Worm (Caenorhabditis elegans) whole organism, young adult: ENCODE measurements around the gene lgc-6.
"Not testable (repeated sequence)": the region's sequence is repeated elsewhere in the genome, so short reads cannot be mapped to it uniquely, and the experiment has no call there.

Experiments
- B0261.1 ChIP-seq: sonication (generic microtip); optimal IDR thresholded peaks from 2 replicates; lab custom pipeline; 2016; ENCODE audit warnings: mild to moderate bottlenecking, missing genetic modification characterization, moderate library complexity, missing compliant biosample characterization
- F33H1.4 ChIP-seq: fragments of 200-800 bp; sonication (Bioruptor generic); IDR thresholded peaks from 2 replicates; pipeline ENCODE4 v1.3.6; 2022; ENCODE audit warnings: missing genetic modification reagents, missing genetic modification characterization, missing compliant biosample characterization
- F52B5.7 ChIP-seq: sonication (generic microtip); optimal IDR thresholded peaks from 2 replicates; lab custom pipeline; 2016; ENCODE audit warnings: mild to moderate bottlenecking, missing genetic modification characterization, missing compliant biosample characterization
- F55B11.4 ChIP-seq: sonication (generic microtip); optimal IDR thresholded peaks from 2 replicates; lab custom pipeline; 2016; ENCODE audit warnings: missing compliant biosample characterization, missing genetic modification characterization, borderline replicate concordance; ENCODE audit not compliant: insufficient read depth
- F57A8.1 ChIP-seq: fragments of 200-800 bp; sonication (Bioruptor generic); optimal IDR thresholded peaks from 2 replicates; lab custom pipeline; 2018; ENCODE audit warnings: mild to moderate bottlenecking, missing genetic modification characterization, moderate library complexity, missing compliant biosample characterization
- F57C9.4 ChIP-seq: sonication (generic microtip); optimal IDR thresholded peaks from 2 replicates; lab custom pipeline; 2017; ENCODE audit warnings: mild to moderate bottlenecking, missing genetic modification characterization, missing compliant biosample characterization
- K11D2.4 ChIP-seq: fragments of 200-800 bp; sonication (Bioruptor generic); IDR thresholded peaks from 2 replicates; pipeline ENCODE4 v1.3.6; 2022; ENCODE audit warnings: missing genetic modification reagents, missing genetic modification characterization, missing compliant biosample characterization
- Y53F4B.3 ChIP-seq: fragments of 200-800 bp; sonication (Bioruptor generic); IDR thresholded peaks from 2 replicates; pipeline ENCODE4 v1.3.6; 2022; ENCODE audit warnings: missing genetic modification reagents, missing genetic modification characterization, missing compliant biosample characterization
- Y95B8A.8 ChIP-seq: fragments of 200-800 bp; sonication (Bioruptor generic); IDR thresholded peaks from 2 replicates; pipeline ENCODE4 v1.3.6; 2022; ENCODE audit warnings: missing genetic modification reagents, missing genetic modification characterization, missing compliant biosample characterization
- atf-7 ChIP-seq: sonication (generic microtip); optimal IDR thresholded peaks from 2 replicates; lab custom pipeline; 2017; ENCODE audit warnings: mild to moderate bottlenecking, missing genetic modification characterization, missing compliant biosample characterization
- attf-5 ChIP-seq: fragments of 200-800 bp; sonication (Bioruptor generic); optimal IDR thresholded peaks from 2 replicates; lab custom pipeline; 2018; ENCODE audit warnings: mild to moderate bottlenecking, missing genetic modification characterization, missing compliant biosample characterization
- ccch-3 ChIP-seq: fragments of 200-800 bp; sonication (Bioruptor generic); optimal IDR thresholded peaks from 2 replicates; lab custom pipeline; 2018; ENCODE audit warnings: mild to moderate bottlenecking, missing genetic modification characterization, missing compliant biosample characterization
- ceh-79 ChIP-seq: sonication (generic microtip); optimal IDR thresholded peaks from 2 replicates; lab custom pipeline; 2017; ENCODE audit warnings: mild to moderate bottlenecking, missing genetic modification characterization, missing compliant biosample characterization
- die-1 ChIP-seq: sonication (generic microtip); optimal IDR thresholded peaks from 2 replicates; lab custom pipeline; 2016; ENCODE audit warnings: missing genotype, mild to moderate bottlenecking, missing genetic modification characterization, missing compliant biosample characterization
- dpff-1 ChIP-seq: sonication (generic microtip); optimal IDR thresholded peaks from 2 replicates; lab custom pipeline; 2017; ENCODE audit warnings: mild to moderate bottlenecking, missing genetic modification characterization, missing compliant biosample characterization
- egrh-3 ChIP-seq: fragments of 200-800 bp; sonication (Bioruptor generic); IDR thresholded peaks from 2 replicates; pipeline ENCODE4 v1.3.6; 2022; ENCODE audit warnings: missing genetic modification reagents, missing genetic modification characterization, missing compliant biosample characterization
- ets-4 ChIP-seq: fragments of 200-800 bp; sonication (Bioruptor generic); optimal IDR thresholded peaks from 2 replicates; lab custom pipeline; 2018; ENCODE audit warnings: mild to moderate bottlenecking, missing genetic modification characterization, missing compliant biosample characterization
- hmg-1.2 ChIP-seq: fragments of 200-800 bp; sonication (Bioruptor generic); IDR thresholded peaks from 2 replicates; pipeline ENCODE4 v1.3.6; 2022; ENCODE audit warnings: missing genetic modification reagents, missing genetic modification characterization, missing compliant biosample characterization
- lin-35 ChIP-seq, 3 experiments: fragments of 150-350 bp in 2 of 3; sonication (generic microtip) in 1 of 3; optimal IDR thresholded peaks; 2 replicates each; lab custom pipeline; 2014 to 2018; ENCODE audit warnings: missing biosample characterization in 3 of 3, missing genetic modification characterization in 3 of 3, missing genetic modification reagents in 3 of 3
- lsy-27 ChIP-seq: sonication (generic microtip); optimal IDR thresholded peaks from 2 replicates; lab custom pipeline; 2017; ENCODE audit warnings: missing genetic modification characterization, mild to moderate bottlenecking, missing compliant biosample characterization, antibody characterized with exemption, missing genotype, borderline replicate concordance; ENCODE audit not compliant: insufficient read depth
- madf-10 ChIP-seq: sonication (generic microtip); optimal IDR thresholded peaks from 2 replicates; lab custom pipeline; 2016; ENCODE audit warnings: mild to moderate bottlenecking, missing genetic modification characterization, missing compliant biosample characterization
- madf-8 ChIP-seq: fragments of 200-800 bp; sonication (Bioruptor generic); conservative IDR thresholded peaks from 2 replicates; pipeline ENCODE4 v1.3.6; 2022; ENCODE audit warnings: missing genetic modification reagents, missing genetic modification characterization, missing compliant biosample characterization
- mel-28 ChIP-seq: sonication (generic microtip); optimal IDR thresholded peaks from 2 replicates; lab custom pipeline; 2016; ENCODE audit warnings: borderline replicate concordance, mild to moderate bottlenecking, missing genetic modification characterization, missing compliant biosample characterization
- nhr-120 ChIP-seq: fragments of 200-800 bp; sonication (Bioruptor generic); IDR thresholded peaks from 2 replicates; pipeline ENCODE4 v1.3.6; 2022; ENCODE audit warnings: missing genetic modification characterization, missing compliant biosample characterization
- nhr-179 ChIP-seq: sonication (generic microtip); optimal IDR thresholded peaks from 2 replicates; lab custom pipeline; 2016; ENCODE audit warnings: mild to moderate bottlenecking, missing genetic modification characterization, missing compliant biosample characterization
- nhr-80 ChIP-seq: sonication (generic microtip); optimal IDR thresholded peaks from 2 replicates; lab custom pipeline; 2016; ENCODE audit warnings: missing genetic modification characterization, missing compliant biosample characterization
- nhr-90 ChIP-seq: sonication (generic microtip); optimal IDR thresholded peaks from 2 replicates; lab custom pipeline; 2016; ENCODE audit warnings: missing genotype, mild to moderate bottlenecking, missing genetic modification characterization, missing compliant biosample characterization
- pha-4 ChIP-seq: fragments of 150-350 bp; sonication (generic microtip); optimal IDR thresholded peaks from 2 replicates; lab custom pipeline; 2014; ENCODE audit warnings: missing biosample characterization, missing genetic modification reagents, missing genetic modification characterization
- rcor-1 ChIP-seq: fragments of 200-800 bp; sonication (Bioruptor generic); IDR thresholded peaks from 2 replicates; pipeline ENCODE4 v1.3.6; 2022; ENCODE audit warnings: missing genetic modification reagents, missing genetic modification characterization, missing compliant biosample characterization
- rec-8 ChIP-seq, 2 experiments: sonication (generic microtip); optimal IDR thresholded peaks; 2 replicates each; lab custom pipeline; 2016; ENCODE audit warnings: mild to moderate bottlenecking in 2 of 2, missing genetic modification characterization in 2 of 2, missing genetic modification reagents in 2 of 2, missing genotype in 2 of 2, missing biosample characterization in 1 of 2, missing compliant biosample characterization in 1 of 2, moderate library complexity in 1 of 2
- sptf-2 ChIP-seq: fragments of 200-800 bp; sonication (Bioruptor generic); optimal IDR thresholded peaks from 2 replicates; lab custom pipeline; 2018; ENCODE audit warnings: mild to moderate bottlenecking, missing genetic modification characterization, missing compliant biosample characterization
- zfh-2 ChIP-seq: fragments of 200-800 bp; sonication (Bioruptor generic); conservative IDR thresholded peaks from 2 replicates; pipeline ENCODE4 v1.3.6; 2022; ENCODE audit warnings: missing genetic modification reagents, missing genetic modification characterization, missing compliant biosample characterization
- ztf-25 ChIP-seq: fragments of 200-800 bp; sonication (Bioruptor generic); IDR thresholded peaks from 2 replicates; pipeline ENCODE4 v1.3.6; 2022; ENCODE audit warnings: missing genetic modification reagents, missing genetic modification characterization, missing compliant biosample characterization

lgc-6 gene

DNA sequence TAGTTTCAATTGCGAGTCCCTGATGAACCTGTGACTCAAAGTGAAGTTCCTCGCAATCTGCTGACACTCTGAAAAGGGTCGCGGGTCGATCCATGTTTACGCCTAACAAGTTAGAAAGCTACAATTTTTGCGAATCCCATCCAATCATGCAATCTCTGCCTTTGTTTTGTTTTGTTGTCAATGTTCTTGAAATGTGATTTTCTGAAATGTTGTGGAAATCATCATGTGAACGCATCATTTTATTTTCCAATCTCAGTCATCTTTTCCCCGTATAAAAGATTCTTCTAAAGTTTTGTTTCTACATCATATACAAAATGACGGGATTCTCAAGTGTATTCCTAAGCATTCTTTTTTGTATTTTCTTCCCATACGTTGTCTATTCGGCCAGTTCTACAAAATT, 8.3 kb downstream of the lgc-6 start, which contains the start of gene F17E9.4:
F17E9.4 (plus strand) TSS at position 301 of the 400 bp plus-strand sequence.
- no peak for TF ChIP-seq atf-7 (tag; lab: Kevin White, UChicago)
- no peak for TF ChIP-seq dpff-1
- TF ChIP-seq rec-8 (tag; optimal IDR thresholded peaks at IDR 0.05; lab: Kevin White, UChicago): no peak
- TF ChIP-seq die-1 (tag; lab: Kevin White, UChicago): no peak
- TF ChIP-seq sptf-2 (GFP tag; lab: Kevin White, UChicago): no peak
- TF ChIP-seq attf-5 (GFP tag; lab: Kevin White, UChicago): no peak
- no peak for TF ChIP-seq ztf-25 (GFP tag; lab: Robert Waterston, UW)
- no peak for TF ChIP-seq ets-4 (GFP tag; lab: Kevin White, UChicago)
- TF ChIP-seq lin-35 (GFP tag; optimal IDR thresholded peaks at IDR 0.05; lab: Kevin White, UChicago): no peak

DNA sequence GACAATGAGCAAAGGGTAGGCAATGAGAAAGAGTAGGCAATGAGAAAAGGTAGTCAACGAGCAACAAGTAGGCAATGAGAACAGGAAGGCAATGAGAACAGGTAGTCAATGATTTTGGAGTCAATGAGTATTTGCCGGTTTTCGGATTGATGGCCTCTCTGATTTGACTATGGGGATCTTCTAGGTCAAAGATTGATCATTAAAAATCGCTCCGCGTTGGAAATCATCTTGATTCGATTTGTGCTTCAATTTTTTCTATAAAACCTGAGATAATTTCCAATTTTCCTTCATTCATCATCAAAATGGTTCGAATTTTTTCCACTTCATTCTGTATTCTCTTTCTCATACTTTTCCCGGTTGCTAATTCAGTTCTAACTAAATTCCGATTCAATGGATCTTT, 12.3 kb downstream of the lgc-6 start, which contains the start of gene F17E9.16:
F17E9.16 (plus strand) TSS at position 301 of the 400 bp plus-strand sequence.
- not testable (repeated sequence) for TF ChIP-seq nhr-120 (GFP tag; lab: Robert Waterston, UW); F57A8.1 (GFP tag; lab: Kevin White, UChicago); nhr-90 (tag; lab: Kevin White, UChicago)

DNA sequence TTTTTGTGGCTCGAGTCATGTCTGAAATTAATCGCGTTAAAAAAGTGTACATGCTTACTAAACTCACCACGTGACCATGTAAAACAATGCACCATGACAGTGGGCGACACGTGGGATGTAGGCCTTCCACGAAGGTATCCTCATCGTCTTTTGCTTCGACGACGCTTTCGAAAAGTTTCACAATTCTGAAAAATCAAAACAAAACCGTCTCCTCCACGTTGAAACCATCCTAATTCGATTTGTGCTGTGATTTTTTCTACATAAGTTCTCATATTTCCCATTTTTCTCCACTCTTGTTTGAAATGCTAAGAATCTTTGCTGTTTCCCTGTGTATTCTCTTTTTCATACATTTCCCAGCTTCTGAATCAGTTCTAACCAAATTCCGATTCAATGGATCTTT, 14.8 kb downstream of the lgc-6 start, which contains the start of gene F17E9.3:
F17E9.3 (plus strand) TSS at position 301 of the 400 bp plus-strand sequence.
- no peak for TF ChIP-seq Y53F4B.3 (GFP tag; lab: Robert Waterston, UW)
- TF ChIP-seq nhr-179 (tag; lab: Kevin White, UChicago): no peak
- no peak for TF ChIP-seq madf-8 (GFP tag; lab: Robert Waterston, UW)
- TF ChIP-seq madf-10 (tag; lab: Kevin White, UChicago): no peak
- no peak for TF ChIP-seq F55B11.4 (tag; lab: Kevin White, UChicago)
- no peak for TF ChIP-seq lsy-27 (tag; lab: Kevin White, UChicago)
- TF ChIP-seq F57C9.4 (tag; lab: Kevin White, UChicago): no peak
- no peak for TF ChIP-seq attf-5 (GFP tag; lab: Kevin White, UChicago)

DNA sequence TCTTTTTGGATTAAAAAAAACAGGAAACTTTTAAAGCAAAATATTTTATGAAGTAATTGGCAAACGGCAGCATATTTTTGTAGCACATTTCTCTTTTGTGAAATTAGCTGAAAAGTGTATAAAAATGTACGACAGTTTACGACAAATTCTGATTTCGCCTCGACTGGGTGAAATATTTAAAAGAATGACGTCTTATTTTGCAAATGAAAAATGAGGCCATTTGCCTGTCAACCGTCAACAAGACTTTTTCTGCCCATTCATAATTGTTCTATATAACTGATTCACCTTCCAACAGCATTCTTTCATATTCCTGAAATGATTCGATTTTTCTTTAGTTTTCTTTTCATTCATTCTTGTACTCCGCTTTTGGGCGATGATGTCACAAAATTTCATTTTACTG, 15.9 kb downstream of the lgc-6 start, which contains the start of the genes F17E9.2 and col-116:
F17E9.2 (plus strand) TSS at position 301 of the 400 bp plus-strand sequence.
col-116 (plus strand) TSS at position 315 of the 400 bp plus-strand sequence.
- no peak for TF ChIP-seq pha-4 (tag; lab: Kevin White, UChicago)
- TF ChIP-seq ztf-25 (GFP tag; lab: Robert Waterston, UW): no peak
- no peak for TF ChIP-seq F33H1.4 (GFP tag; lab: Robert Waterston, UW)

DNA sequence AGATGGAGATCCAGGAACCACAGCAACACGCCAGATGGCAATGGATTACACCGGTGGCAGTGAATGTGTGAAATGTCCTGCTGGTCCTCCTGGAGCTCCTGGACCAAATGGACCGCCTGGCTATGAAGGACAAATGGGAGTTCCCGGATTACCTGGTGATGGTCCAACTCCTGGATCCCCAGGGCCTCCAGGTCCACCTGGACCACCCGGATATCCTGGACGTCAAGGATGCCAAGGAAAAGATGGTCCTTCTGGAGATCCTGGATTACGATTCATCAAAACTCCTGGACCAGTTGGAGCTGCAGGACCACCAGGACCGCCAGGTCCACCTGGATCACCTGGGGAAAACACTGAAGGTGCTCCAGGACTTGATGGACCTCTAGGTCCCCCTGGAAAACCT, 17.6 kb downstream of the lgc-6 start:
- no peak for TF ChIP-seq die-1 (tag; lab: Kevin White, UChicago)
- no peak for TF ChIP-seq K11D2.4
- TF ChIP-seq ccch-3 (GFP tag; lab: Kevin White, UChicago): no peak
- TF ChIP-seq hmg-1.2 (GFP tag; lab: Robert Waterston, UW): no peak
- TF ChIP-seq zfh-2 (GFP tag; lab: Robert Waterston, UW): peak; percentile 84

DNA sequence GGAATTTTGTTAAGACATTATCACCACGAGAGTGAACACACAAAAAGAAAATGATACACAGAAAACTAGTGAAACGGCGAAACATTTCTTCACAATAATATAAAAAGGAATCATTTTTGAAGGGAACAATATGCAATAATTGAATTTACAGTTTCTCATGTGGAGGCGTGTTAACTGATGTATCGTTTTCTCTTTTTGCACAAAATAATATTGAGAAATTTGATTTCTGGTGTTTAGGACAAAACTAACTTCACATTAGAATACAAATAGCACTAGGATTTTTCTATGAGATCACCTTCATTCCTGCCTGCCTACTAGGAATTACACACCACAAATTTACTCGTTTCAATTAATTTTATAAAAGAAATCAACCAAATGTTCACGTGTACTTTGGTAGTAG, 18.8 kb downstream of the lgc-6 start, which contains the start of gene D2096.13:
D2096.13 (minus strand) TSS at position 101 of the 400 bp plus-strand sequence.
- TF ChIP-seq egrh-3 (GFP tag; lab: Robert Waterston, UW): no peak
- TF ChIP-seq ceh-79 (tag; lab: Kevin White, UChicago): no peak
- TF ChIP-seq nhr-80 (tag; lab: Kevin White, UChicago): no peak
- TF ChIP-seq Y95B8A.8: no peak
- no peak for TF ChIP-seq rec-8 (tag; optimal IDR thresholded peaks at IDR 0.05; lab: Kevin White, UChicago)
- TF ChIP-seq B0261.1: no peak
- TF ChIP-seq F52B5.7 (tag; lab: Kevin White, UChicago): no peak
- TF ChIP-seq rcor-1 (GFP tag; lab: Robert Waterston, UW): no peak
- no peak for TF ChIP-seq mel-28 (tag; lab: Kevin White, UChicago)
